Worm (Caenorhabditis elegans): Measurements from ENCODE around the gene pqn-32.

ce11 chrII:13065251-13065650 lies 42.6 kb upstream of the pqn-32 start:
- TF ChIP-seq egl-27 (tag; optimal IDR thresholded peaks at IDR 0.05): no peak
- TF ChIP-seq ztf-11 (tag; optimal IDR thresholded peaks at IDR 0.05): no peak
- peak; percentile 35 for TF ChIP-seq mab-5 (tag; optimal IDR thresholded peaks at IDR 0.05)
- TF ChIP-seq unc-62 (GFP tag; optimal IDR thresholded peaks at IDR 0.05): no peak
- TF ChIP-seq nhr-12 (tag; optimal IDR thresholded peaks at IDR 0.05): no peak

All from whole organism, L2 larva.